In genomic region chrX:9344482-9345106, dm6 we compare ENCODE assay signal across 1 fruit fly cellular context.
A peak's percentile ranks its signal among the peaks of the same experiment; 100 is the strongest.
TF ChIP-seq lines count a peak whose summit lies in the region.

No protein-coding gene starts in this region.

TF ChIP-seq in whole organism, embryonic, 481 proteins besides CTCF, POLR2A, EP300 and RAD21 (continued from another document):
- TF ChIP-seq B-H1 (GFP tag; IDR thresholded peaks at IDR 0.05; lab: Robert Waterston, UW) (no peak), Eip74EF (GFP tag; optimal IDR thresholded peaks at IDR 0.05; lab: Kevin White, UChicago) (peak in 1 of 2 experiments; percentile 52), wdn (GFP tag; IDR thresholded peaks at IDR 0.05; lab: Robert Waterston, UW) (no peak), Ets97D (GFP tag; optimal IDR thresholded peaks at IDR 0.05; lab: Kevin White, UChicago) (no peak), CG12659 (GFP tag; optimal IDR thresholded peaks at IDR 0.05; lab: Kevin White, UChicago) (peak; percentile 69), CG2129 (GFP tag; IDR thresholded peaks at IDR 0.05; lab: Robert Waterston, UW; ENCODE audit: partially characterized antibody) (no peak), HLH3B (GFP tag; IDR thresholded peaks at IDR 0.05; lab: Robert Waterston, UW) (0 out of 2 replicates have a peak, but pooled peaks have one; percentile 25), scrt (GFP tag; optimal IDR thresholded peaks at IDR 0.05; lab: Kevin White, UChicago) (peak; percentile 56), CG14441 (GFP tag; IDR thresholded peaks at IDR 0.05; lab: Robert Waterston, UW) (peak; percentile 25; the same call in 1 of the 2 replicates), Nf-YB (GFP tag; optimal IDR thresholded peaks at IDR 0.05; lab: Kevin White, UChicago) (peak; percentile 19), CG4707 (GFP tag; optimal IDR thresholded peaks at IDR 0.05; lab: Kevin White, UChicago) (no peak), CG12104 (GFP tag; optimal IDR thresholded peaks at IDR 0.05; lab: Kevin White, UChicago) (peak; percentile 46), sug (tag; optimal IDR thresholded peaks at IDR 0.05; lab: Kevin White, UChicago) (peak; percentile 67), CG7556 (GFP tag; optimal IDR thresholded peaks at IDR 0.05; lab: Kevin White, UChicago) (peak; percentile 62), vvl (GFP tag; IDR thresholded peaks at IDR 0.05; lab: Robert Waterston, UW) (peak; percentile 50), CG14710 (tag; optimal IDR thresholded peaks at IDR 0.05; lab: Kevin White, UChicago) (no peak), sima (GFP tag; optimal IDR thresholded peaks at IDR 0.05; lab: Kevin White, UChicago) (no peak), vnd (GFP tag; IDR thresholded peaks at IDR 0.05; lab: Robert Waterston, UW; ENCODE audit: partially characterized antibody) (no peak), CG4360 (GFP tag; IDR thresholded peaks at IDR 0.05; lab: Robert Waterston, UW) (no peak), CG17568 (GFP tag; optimal IDR thresholded peaks at IDR 0.05; lab: Kevin White, UChicago) (peak; percentile 23), Ssrp (tag; optimal IDR thresholded peaks at IDR 0.05; lab: Kevin White, UChicago) (peak; percentile 12), Hmx (GFP tag; optimal IDR thresholded peaks at IDR 0.05; lab: Kevin White, UChicago) (no peak), Ets65A (GFP tag; lab: Kevin White, UChicago) (peak; percentile 96), CG14860 (GFP tag; IDR thresholded peaks at IDR 0.05; lab: Robert Waterston, UW; ENCODE audit: partially characterized antibody) (no peak), CG3995 (GFP tag; optimal IDR thresholded peaks at IDR 0.05; lab: Kevin White, UChicago) (peak; percentile 14), gce (GFP tag; IDR thresholded peaks at IDR 0.05; lab: Robert Waterston, UW) (no peak), CHES-1-like (GFP tag; optimal IDR thresholded peaks at IDR 0.05; lab: Kevin White, UChicago) (no peak), slou (GFP tag; optimal IDR thresholded peaks at IDR 0.05; lab: Kevin White, UChicago) (no peak), kah (GFP tag; optimal IDR thresholded peaks at IDR 0.05; lab: Kevin White, UChicago) (no peak), tin (GFP tag; optimal IDR thresholded peaks at IDR 0.05; lab: Kevin White, UChicago) (peak; percentile 20), ase (GFP tag; IDR thresholded peaks at IDR 0.05; lab: Robert Waterston, UW) (no peak), CG10147 (GFP tag; optimal IDR thresholded peaks at IDR 0.05; lab: Kevin White, UChicago) (peak; percentile 74), CG4424 (GFP tag; optimal IDR thresholded peaks at IDR 0.05; lab: Kevin White, UChicago) (peak; percentile 32), pan (optimal IDR thresholded peaks at IDR 0.05; lab: Kevin White, UChicago) (no peak), pan (GFP tag; optimal IDR thresholded peaks at IDR 0.05 in 1 of 2, IDR thresholded peaks at IDR 0.05 in 1 of 2) (peak in 1 of 2 experiments; percentile 63), Hey (tag; optimal IDR thresholded peaks at IDR 0.05; lab: Kevin White, UChicago) (no peak), en (GFP tag; optimal IDR thresholded peaks at IDR 0.05; lab: Kevin White, UChicago) (peak; percentile 4), Dll (GFP tag; IDR thresholded peaks at IDR 0.05; lab: Robert Waterston, UW; ENCODE audit: partially characterized antibody) (no peak), CG6791 (GFP tag; IDR thresholded peaks at IDR 0.05; lab: Robert Waterston, UW; ENCODE audit: partially characterized antibody) (no peak), fru (optimal IDR thresholded peaks at IDR 0.05; lab: Kevin White, UChicago) (no peak), BtbVII (GFP tag; optimal IDR thresholded peaks at IDR 0.05; lab: Kevin White, UChicago) (peak; percentile 15), CG5953 (GFP tag; IDR thresholded peaks at IDR 0.05; lab: Robert Waterston, UW) (no peak), CG1529 (GFP tag; optimal IDR thresholded peaks at IDR 0.05; lab: Kevin White, UChicago) (peak; percentile 0), CG10543 (GFP tag; optimal IDR thresholded peaks at IDR 0.05; lab: Kevin White, UChicago) (peak; percentile 52), CG8089 (GFP tag; optimal IDR thresholded peaks at IDR 0.05; lab: Kevin White, UChicago) (no peak), CG13424 (tag; optimal IDR thresholded peaks at IDR 0.05; lab: Kevin White, UChicago) (peak; percentile 59), Meics (GFP tag; optimal IDR thresholded peaks at IDR 0.05; lab: Kevin White, UChicago) (peak; percentile 79), CG10267 (tag; optimal IDR thresholded peaks at IDR 0.05; lab: Kevin White, UChicago) (peak; percentile 6)
